Fruit fly (Drosophila melanogaster) whole organism, embryonic: ENCODE results near the gene Nprl3.

Source experiments
- Ada2b ChIP-seq: fragments of 200-800 bp; sonication (Bioruptor generic); IDR thresholded peaks from 2 replicates; pipeline ENCODE4 v1.3.6; 2022; ENCODE audit warnings: missing biosample characterization, missing genetic modification characterization
- Antp ChIP-seq: fragments of 200-800 bp; sonication (Bioruptor generic); optimal IDR thresholded peaks from 3 replicates; lab custom pipeline; 2016; ENCODE audit warnings: missing biosample characterization, missing genetic modification characterization
- CG11093 ChIP-seq: fragments of 200-800 bp; sonication (Bioruptor generic); IDR thresholded peaks from 3 replicates; pipeline ENCODE4 v1.3.6; 2022; ENCODE audit warnings: missing biosample characterization, missing genetic modification characterization
- CG12659 ChIP-seq: fragments of 200-800 bp; sonication (Bioruptor generic); optimal IDR thresholded peaks from 3 replicates; lab custom pipeline; 2017; ENCODE audit warnings: mild to moderate bottlenecking, missing biosample characterization, missing genetic modification reagents, missing genetic modification characterization
- CG1603 ChIP-seq: fragments of 200-800 bp; sonication (Bioruptor generic); optimal IDR thresholded peaks from 2 replicates; lab custom pipeline; 2019; ENCODE audit warnings: missing biosample characterization, mild to moderate bottlenecking, missing genetic modification characterization, moderate library complexity
- CG2116 ChIP-seq: fragments of 200-800 bp; sonication (Bioruptor generic); optimal IDR thresholded peaks from 3 replicates; lab custom pipeline; 2018; ENCODE audit warnings: missing biosample characterization, mild to moderate bottlenecking, missing genetic modification characterization
- CG31365 ChIP-seq: fragments of 200-800 bp; sonication (Bioruptor generic); optimal IDR thresholded peaks from 2 replicates; lab custom pipeline; 2018; ENCODE audit warnings: missing biosample characterization, mild to moderate bottlenecking, missing genetic modification characterization
- CG3281 ChIP-seq: fragments of 200-800 bp; sonication (Bioruptor generic); optimal IDR thresholded peaks from 3 replicates; lab custom pipeline; 2017; ENCODE audit warnings: missing biosample characterization, mild to moderate bottlenecking, missing genetic modification characterization
- CG4730 ChIP-seq: fragments of 200-800 bp; sonication (Bioruptor generic); IDR thresholded peaks from 2 replicates; pipeline ENCODE4 v1.3.6; 2022; ENCODE audit warnings: missing biosample characterization, missing genetic modification characterization
- CG6654 ChIP-seq: fragments of 200-800 bp; sonication (Bioruptor generic); optimal IDR thresholded peaks from 2 replicates; lab custom pipeline; 2017; ENCODE audit warnings: missing biosample characterization, mild to moderate bottlenecking, missing genetic modification characterization
- CG7786 ChIP-seq: fragments of 200-800 bp; sonication (Bioruptor generic); optimal IDR thresholded peaks from 2 replicates; lab custom pipeline; 2016; ENCODE audit warnings: missing biosample characterization, missing genetic modification characterization
- CG8388 ChIP-seq: fragments of 200-800 bp; sonication (Bioruptor generic); optimal IDR thresholded peaks from 2 replicates; lab custom pipeline; 2019; ENCODE audit warnings: missing biosample characterization, mild to moderate bottlenecking, missing genetic modification characterization, moderate library complexity
- CG8924 ChIP-seq: fragments of 200-800 bp; optimal IDR thresholded peaks from 3 replicates; lab custom pipeline; 2019; ENCODE audit warnings: missing biosample characterization, mild to moderate bottlenecking, missing genetic modification characterization, moderate library complexity
- CG8944 ChIP-seq: fragments of 200-800 bp; sonication (Bioruptor generic); optimal IDR thresholded peaks from 3 replicates; lab custom pipeline; 2016; ENCODE audit warnings: missing biosample characterization, missing genetic modification characterization
- CG9437 ChIP-seq: fragments of 200-800 bp; sonication (Bioruptor generic); optimal IDR thresholded peaks from 2 replicates; lab custom pipeline; 2018; ENCODE audit warnings: missing biosample characterization, mild to moderate bottlenecking, missing genetic modification characterization
- CG9609 ChIP-seq: fragments of 200-800 bp; sonication (Bioruptor generic); optimal IDR thresholded peaks from 3 replicates; lab custom pipeline; 2016; ENCODE audit warnings: missing biosample characterization, missing genetic modification characterization
- CoRest ChIP-seq: fragments of 200-800 bp; sonication (Bioruptor generic); optimal IDR thresholded peaks from 3 replicates; lab custom pipeline; 2018; ENCODE audit warnings: missing biosample characterization, mild to moderate bottlenecking, missing genetic modification characterization, moderate library complexity
- D ChIP-seq, 2 experiments: fragments of 200-800 bp in 1 of 2; fragments of >200 bp in 1 of 2; sonication (Bioruptor generic) in 1 of 2; optimal IDR thresholded peaks; 2 replicates in 1 of 2; 3 replicates in 1 of 2; lab custom pipeline; 2017; ENCODE audit warnings: mild to moderate bottlenecking in 1 of 2, missing biosample characterization in 1 of 2, missing genetic modification characterization in 1 of 2, missing genetic modification reagents in 1 of 2
- Dref ChIP-seq: fragments of 200-800 bp; sonication (Bioruptor generic); IDR thresholded peaks from 2 replicates; pipeline ENCODE4 v1.3.6; 2022; ENCODE audit warnings: missing biosample characterization, missing genetic modification characterization
- ERR ChIP-seq: fragments of 200-800 bp; sonication (Bioruptor generic); optimal IDR thresholded peaks from 2 replicates; lab custom pipeline; 2016; ENCODE audit warnings: missing biosample characterization, missing genetic modification characterization
- Hand ChIP-seq: fragments of 200-800 bp; sonication (Bioruptor generic); optimal IDR thresholded peaks from 2 replicates; lab custom pipeline; 2017; ENCODE audit warnings: mild to moderate bottlenecking, missing biosample characterization, missing genetic modification reagents, missing genetic modification characterization
- Hey ChIP-seq: fragments of 200-800 bp; sonication (Bioruptor generic); optimal IDR thresholded peaks from 3 replicates; lab custom pipeline; 2018; ENCODE audit warnings: missing biosample characterization, mild to moderate bottlenecking, missing genetic modification characterization
- Hmr ChIP-seq: fragments of 200-800 bp; sonication (Bioruptor generic); optimal IDR thresholded peaks from 3 replicates; lab custom pipeline; 2017; ENCODE audit warnings: mild to moderate bottlenecking, missing biosample characterization, missing genetic modification reagents, missing genetic modification characterization
- Scr ChIP-seq: fragments of 200-800 bp; sonication (Bioruptor generic); IDR thresholded peaks from 2 replicates; pipeline ENCODE4 v1.3.6; 2022; ENCODE audit warnings: missing biosample characterization, missing genetic modification characterization; ENCODE audit not compliant: partially characterized antibody
- Ssrp ChIP-seq: fragments of 200-800 bp; sonication (Bioruptor generic); optimal IDR thresholded peaks from 2 replicates; lab custom pipeline; 2018; ENCODE audit warnings: missing biosample characterization, mild to moderate bottlenecking, missing genetic modification characterization, moderate library complexity
- TFAM ChIP-seq: fragments of 200-800 bp; sonication (Bioruptor generic); optimal IDR thresholded peaks from 2 replicates; lab custom pipeline; 2017; ENCODE audit warnings: missing biosample characterization, missing genetic modification characterization, inconsistent platforms
- abd-A ChIP-seq: fragments of 200-800 bp; sonication (Bioruptor generic); optimal IDR thresholded peaks from 3 replicates; lab custom pipeline; 2019; ENCODE audit warnings: missing biosample characterization, mild to moderate bottlenecking, missing genetic modification characterization, moderate library complexity
- ap ChIP-seq: fragments of 200-800 bp; sonication (Bioruptor generic); IDR thresholded peaks from 2 replicates; pipeline ENCODE4 v1.3.6; 2022; ENCODE audit warnings: missing biosample characterization, missing genetic modification characterization
- br ChIP-seq: fragments of >200 bp; optimal IDR thresholded peaks from 2 replicates; lab custom pipeline; 2017
- bsh ChIP-seq, 2 experiments: fragments of 200-800 bp; sonication (Bioruptor generic); optimal IDR thresholded peaks; 2 replicates each; lab custom pipeline; 2017 to 2018; ENCODE audit warnings: mild to moderate bottlenecking in 2 of 2, missing biosample characterization in 2 of 2, missing genetic modification characterization in 2 of 2, moderate library complexity in 1 of 2
- dati ChIP-seq: fragments of 200-800 bp; sonication (Bioruptor generic); IDR thresholded peaks from 2 replicates; pipeline ENCODE4 v1.3.6; 2022; ENCODE audit warnings: missing biosample characterization, missing genetic modification characterization
- dmrt99B ChIP-seq: fragments of 200-800 bp; sonication (Bioruptor generic); optimal IDR thresholded peaks from 2 replicates; lab custom pipeline; 2018; ENCODE audit warnings: missing biosample characterization, mild to moderate bottlenecking, missing genetic modification characterization, moderate library complexity
- ems ChIP-seq: fragments of 200-800 bp; sonication (Bioruptor generic); optimal IDR thresholded peaks from 3 replicates; lab custom pipeline; 2016; ENCODE audit warnings: missing biosample characterization, missing genetic modification characterization
- ewg ChIP-seq: fragments of 200-800 bp; sonication (Bioruptor generic); optimal IDR thresholded peaks from 3 replicates; lab custom pipeline; 2017; ENCODE audit warnings: mild to moderate bottlenecking, missing biosample characterization, missing genetic modification reagents, missing genetic modification characterization
- fd102C ChIP-seq: fragments of 200-800 bp; sonication (Bioruptor generic); optimal IDR thresholded peaks from 2 replicates; lab custom pipeline; 2018; ENCODE audit warnings: missing biosample characterization, mild to moderate bottlenecking, missing genetic modification characterization, moderate library complexity
- gcm2 ChIP-seq: fragments of 200-800 bp; sonication (Bioruptor generic); optimal IDR thresholded peaks from 2 replicates; lab custom pipeline; 2016; ENCODE audit warnings: missing biosample characterization, missing genetic modification characterization
- grau ChIP-seq: fragments of 200-800 bp; optimal IDR thresholded peaks from 3 replicates; lab custom pipeline; 2019; ENCODE audit warnings: missing biosample characterization, mild to moderate bottlenecking, missing genetic modification characterization, moderate library complexity
- h ChIP-seq: fragments of >200 bp; optimal IDR thresholded peaks from 2 replicates; lab custom pipeline; 2017
- maf-S ChIP-seq: fragments of 200-800 bp; sonication (Bioruptor generic); optimal IDR thresholded peaks from 2 replicates; lab custom pipeline; 2016; ENCODE audit warnings: missing biosample characterization, missing genetic modification characterization
- pho ChIP-seq: fragments of 200-800 bp; sonication (Bioruptor generic); optimal IDR thresholded peaks from 2 replicates; lab custom pipeline; 2016; ENCODE audit warnings: missing biosample characterization, missing genetic modification characterization
- pzg ChIP-seq: fragments of 200-800 bp; sonication (Bioruptor generic); optimal IDR thresholded peaks from 3 replicates; lab custom pipeline; 2018; ENCODE audit warnings: missing biosample characterization, mild to moderate bottlenecking, missing genetic modification characterization, moderate library complexity
- sc ChIP-seq, 3 experiments: fragments of >200 bp in 2 of 3; fragments of 200-800 bp in 1 of 3; sonication (Bioruptor generic) in 1 of 3; optimal IDR thresholded peaks; 2 replicates in 2 of 3; 3 replicates in 1 of 3; lab custom pipeline; 2017; ENCODE audit warnings: mild to moderate bottlenecking in 1 of 3, missing biosample characterization in 1 of 3, missing genetic modification characterization in 1 of 3, missing genetic modification reagents in 1 of 3
- sima ChIP-seq: fragments of 200-800 bp; sonication (Bioruptor generic); optimal IDR thresholded peaks from 2 replicates; lab custom pipeline; 2016; ENCODE audit warnings: missing biosample characterization, missing genetic modification characterization
- sna ChIP-seq: fragments of 200-800 bp; sonication (Bioruptor generic); IDR thresholded peaks from 2 replicates; pipeline ENCODE4 v1.3.6; 2022; ENCODE audit warnings: missing biosample characterization, missing genetic modification characterization; ENCODE audit not compliant: partially characterized antibody
- sob ChIP-seq: fragments of 200-800 bp; sonication (Bioruptor generic); IDR thresholded peaks from 2 replicates; pipeline ENCODE4 v1.3.6; 2022; ENCODE audit warnings: missing biosample characterization, missing genetic modification characterization
- tna ChIP-seq: fragments of 200-800 bp; sonication (Bioruptor generic); IDR thresholded peaks from 2 replicates; pipeline ENCODE4 v1.3.6; 2022; ENCODE audit warnings: missing biosample characterization, missing genetic modification characterization; ENCODE audit not compliant: partially characterized antibody
- twi ChIP-seq: fragments of 200-800 bp; optimal IDR thresholded peaks from 2 replicates; lab custom pipeline; 2019; ENCODE audit warnings: missing biosample characterization, mild to moderate bottlenecking, missing genetic modification characterization, moderate library complexity
- unc-4 ChIP-seq: fragments of 200-800 bp; sonication (Bioruptor generic); IDR thresholded peaks from 2 replicates; pipeline ENCODE4 v1.3.6; 2022; ENCODE audit warnings: missing biosample characterization, missing genetic modification characterization; ENCODE audit not compliant: partially characterized antibody
- yki ChIP-seq: fragments of >200 bp; optimal IDR thresholded peaks from 3 replicates; lab custom pipeline; 2018

Gene Nprl3

dm6 chr3L:14049620-14050253 lies 48.1 kb upstream of the Nprl3 start, which contains the start of gene Neurl4 (continued):
- TF ChIP-seq sima (no peak), Ssrp (tag; lab: Kevin White, UChicago) (peak; percentile 80), CG8924 (tag; lab: Kevin White, UChicago) (peak; percentile 81), CG4730 (GFP tag; lab: Robert Waterston, UW) (no peak), abd-A (tag; lab: Kevin White, UChicago) (no peak), D (optimal IDR thresholded peaks at IDR 0.05; lab: Kevin White, UChicago) (peak; percentile 11), D (GFP tag; optimal IDR thresholded peaks at IDR 0.05; lab: Kevin White, UChicago) (no peak), Scr (no peak; the same call in 1 of the 2 replicates), CG9437 (GFP tag; lab: Kevin White, UChicago) (peak; percentile 47), yki (lab: Kevin White, UChicago) (no peak), h (lab: Kevin White, UChicago) (no peak), CG2116 (GFP tag; lab: Kevin White, UChicago) (peak; percentile 23), tna (GFP tag; lab: Robert Waterston, UW) (no peak), CG7786 (peak; percentile 73), CG31365 (tag; lab: Kevin White, UChicago) (peak; percentile 17), TFAM (GFP tag; lab: Kevin White, UChicago) (no peak), dati (GFP tag; lab: Robert Waterston, UW) (no peak), gcm2 (GFP tag; lab: Kevin White, UChicago) (no peak), CG12659 (GFP tag; lab: Kevin White, UChicago) (peak; percentile 80), br (lab: Kevin White, UChicago) (no peak), sc (optimal IDR thresholded peaks at IDR 0.05; lab: Kevin White, UChicago) (no peak), sc (GFP tag; optimal IDR thresholded peaks at IDR 0.05; lab: Kevin White, UChicago) (peak; percentile 22), Dref (no peak; the same call in 1 of the 2 replicates), pzg (GFP tag; lab: Kevin White, UChicago) (peak; percentile 38), Hand (GFP tag; lab: Kevin White, UChicago) (no peak), maf-S (GFP tag; lab: Kevin White, UChicago) (peak; percentile 42), CG6654 (GFP tag; lab: Kevin White, UChicago) (no peak), sna (GFP tag; lab: Robert Waterston, UW) (no peak), dmrt99B (tag; lab: Kevin White, UChicago) (no peak), unc-4 (GFP tag; lab: Robert Waterston, UW) (no peak), CG11093 (no peak), CG8944 (GFP tag; lab: Kevin White, UChicago) (peak; percentile 67), pho (GFP tag; lab: Kevin White, UChicago) (peak; percentile 40), ems (GFP tag; lab: Kevin White, UChicago) (no peak), Antp (GFP tag; lab: Kevin White, UChicago) (peak; percentile 51), Ada2b (GFP tag; lab: Robert Waterston, UW) (peak; percentile 61), fd102C (no peak), CG3281 (GFP tag; lab: Kevin White, UChicago) (no peak), grau (tag; lab: Kevin White, UChicago) (peak; percentile 82), ap (GFP tag; lab: Robert Waterston, UW) (no peak), CG9609 (peak; percentile 67), sob (GFP tag; lab: Robert Waterston, UW) (peak; percentile 24; the same call in 1 of the 2 replicates), CG8388 (GFP tag; lab: Kevin White, UChicago) (no peak), Hey (tag; lab: Kevin White, UChicago) (no peak), ERR (GFP tag; lab: Kevin White, UChicago) (no peak), bsh (GFP tag; optimal IDR thresholded peaks at IDR 0.05; lab: Kevin White, UChicago) (peak in 1 of 2 experiments; percentile 83), CoRest (tag; lab: Kevin White, UChicago) (peak; percentile 82), ewg (GFP tag; lab: Kevin White, UChicago) (peak; percentile 55), Hmr (GFP tag; lab: Kevin White, UChicago) (no peak), twi (peak; percentile 62), CG1603 (tag; lab: Kevin White, UChicago) (no peak)
